Fruit fly (Drosophila melanogaster) whole organism, embryonic: ENCODE results near the gene Cda5.

Experiments used
- Abd-B ChIP-seq: fragments of 200-800 bp; sonication (Bioruptor generic); optimal IDR thresholded peaks from 2 replicates; lab custom pipeline; 2018; ENCODE audit warnings: missing biosample characterization, mild to moderate bottlenecking, missing genetic modification characterization, moderate library complexity
- Aef1 ChIP-seq: fragments of 200-800 bp; sonication (Bioruptor generic); IDR thresholded peaks from 3 replicates; pipeline ENCODE4 v1.3.6; 2022; ENCODE audit warnings: missing biosample characterization, missing genetic modification characterization
- C15 ChIP-seq: fragments of 200-800 bp; sonication (Bioruptor generic); IDR thresholded peaks from 3 replicates; pipeline ENCODE4 v1.3.6; 2022; ENCODE audit warnings: missing biosample characterization, missing genetic modification characterization
- CG10274 ChIP-seq: fragments of 200-800 bp; sonication (Bioruptor generic); optimal IDR thresholded peaks from 3 replicates; lab custom pipeline; 2017; ENCODE audit warnings: missing biosample characterization, mild to moderate bottlenecking, missing genetic modification characterization
- CG11560 ChIP-seq: fragments of 200-800 bp; sonication (Bioruptor generic); IDR thresholded peaks from 3 replicates; pipeline ENCODE4 v1.3.6; 2022; ENCODE audit warnings: missing biosample characterization, missing genetic modification characterization
- CG12071 ChIP-seq: fragments of 200-800 bp; sonication (Bioruptor generic); optimal IDR thresholded peaks from 3 replicates; lab custom pipeline; 2018; ENCODE audit warnings: missing biosample characterization, mild to moderate bottlenecking, missing genetic modification characterization
- CG12236 ChIP-seq: fragments of 200-800 bp; sonication (Bioruptor generic); optimal IDR thresholded peaks from 2 replicates; lab custom pipeline; 2016; ENCODE audit warnings: missing biosample characterization, missing genetic modification characterization
- CG12391 ChIP-seq: fragments of 200-800 bp; sonication (Bioruptor generic); optimal IDR thresholded peaks from 3 replicates; lab custom pipeline; 2018; ENCODE audit warnings: missing biosample characterization, mild to moderate bottlenecking, missing genetic modification characterization, moderate library complexity
- CG12659 ChIP-seq: fragments of 200-800 bp; sonication (Bioruptor generic); optimal IDR thresholded peaks from 3 replicates; lab custom pipeline; 2017; ENCODE audit warnings: mild to moderate bottlenecking, missing biosample characterization, missing genetic modification reagents, missing genetic modification characterization
- CG15011 ChIP-seq: fragments of 200-800 bp; sonication (Bioruptor generic); optimal IDR thresholded peaks from 3 replicates; lab custom pipeline; 2018; ENCODE audit warnings: missing biosample characterization, mild to moderate bottlenecking, missing genetic modification characterization
- CG1529 ChIP-seq: fragments of 200-800 bp; sonication (Bioruptor generic); optimal IDR thresholded peaks from 3 replicates; lab custom pipeline; 2018; ENCODE audit warnings: missing biosample characterization, missing genetic modification characterization
- CG15479 ChIP-seq: fragments of 200-800 bp; sonication (Bioruptor generic); optimal IDR thresholded peaks from 3 replicates; lab custom pipeline; 2019; ENCODE audit warnings: missing biosample characterization, mild to moderate bottlenecking, missing genetic modification characterization, moderate library complexity
- CG15601 ChIP-seq: fragments of 200-800 bp; sonication (Bioruptor generic); optimal IDR thresholded peaks from 3 replicates; lab custom pipeline; 2019; ENCODE audit warnings: missing biosample characterization, mild to moderate bottlenecking, missing genetic modification characterization, moderate library complexity
- CG16779 ChIP-seq: fragments of 200-800 bp; sonication (Bioruptor generic); IDR thresholded peaks from 2 replicates; pipeline ENCODE4 v1.3.6; 2022; ENCODE audit warnings: missing biosample characterization, missing genetic modification characterization
- CG17186 ChIP-seq: fragments of 200-800 bp; sonication (Bioruptor generic); optimal IDR thresholded peaks from 3 replicates; lab custom pipeline; 2017; ENCODE audit warnings: missing biosample characterization, missing genetic modification reagents, missing genetic modification characterization
- CG17359 ChIP-seq: fragments of 200-800 bp; sonication (Bioruptor generic); optimal IDR thresholded peaks from 3 replicates; lab custom pipeline; 2018; ENCODE audit warnings: missing biosample characterization, mild to moderate bottlenecking, missing genetic modification characterization, moderate library complexity
- CG17912 ChIP-seq: fragments of 200-800 bp; sonication (Bioruptor generic); optimal IDR thresholded peaks from 2 replicates; lab custom pipeline; 2018; ENCODE audit warnings: missing biosample characterization, mild to moderate bottlenecking, missing genetic modification characterization
- CG18764 ChIP-seq: fragments of 200-800 bp; sonication (Bioruptor generic); optimal IDR thresholded peaks from 3 replicates; lab custom pipeline; 2016; ENCODE audit warnings: missing biosample characterization, missing genetic modification characterization
- CG2889 ChIP-seq: fragments of 200-800 bp; sonication (Bioruptor generic); IDR thresholded peaks from 3 replicates; pipeline ENCODE4 v1.3.6; 2022; ENCODE audit warnings: missing biosample characterization, missing genetic modification characterization
- CG30431 ChIP-seq: fragments of 200-800 bp; sonication (Bioruptor generic); optimal IDR thresholded peaks from 2 replicates; lab custom pipeline; 2017; ENCODE audit warnings: missing biosample characterization, missing genetic modification characterization
- CG33557 ChIP-seq: fragments of 200-800 bp; sonication (Bioruptor generic); optimal IDR thresholded peaks from 2 replicates; lab custom pipeline; 2019; ENCODE audit warnings: missing biosample characterization, mild to moderate bottlenecking, missing genetic modification characterization, moderate library complexity
- CG4730 ChIP-seq: fragments of 200-800 bp; sonication (Bioruptor generic); IDR thresholded peaks from 2 replicates; pipeline ENCODE4 v1.3.6; 2022; ENCODE audit warnings: missing biosample characterization, missing genetic modification characterization
- CG5180 ChIP-seq: fragments of 200-800 bp; sonication (Bioruptor generic); optimal IDR thresholded peaks from 3 replicates; lab custom pipeline; 2017; ENCODE audit warnings: missing biosample characterization, missing genetic modification characterization, mild to moderate bottlenecking, moderate library complexity, missing genetic modification reagents
- CG6689 ChIP-seq: fragments of 200-800 bp; sonication (Bioruptor generic); IDR thresholded peaks from 2 replicates; pipeline ENCODE4 v1.3.6; 2022; ENCODE audit warnings: missing biosample characterization, missing genetic modification characterization
- CG7786 ChIP-seq: fragments of 200-800 bp; sonication (Bioruptor generic); optimal IDR thresholded peaks from 2 replicates; lab custom pipeline; 2016; ENCODE audit warnings: missing biosample characterization, missing genetic modification characterization
- D19B ChIP-seq: fragments of 200-800 bp; sonication (Bioruptor generic); optimal IDR thresholded peaks from 2 replicates; lab custom pipeline; 2017; ENCODE audit warnings: missing biosample characterization, mild to moderate bottlenecking, missing genetic modification characterization
- H15 ChIP-seq: fragments of 200-800 bp; sonication (Bioruptor generic); IDR thresholded peaks from 3 replicates; pipeline ENCODE4 v1.3.6; 2022; ENCODE audit warnings: missing biosample characterization, missing genetic modification characterization
- HLH3B ChIP-seq: fragments of 200-800 bp; sonication (Bioruptor generic); IDR thresholded peaks from 2 replicates; pipeline ENCODE4 v1.3.6; 2022; ENCODE audit warnings: missing biosample characterization, missing genetic modification characterization
- HmgD ChIP-seq: fragments of 200-800 bp; sonication (Bioruptor generic); optimal IDR thresholded peaks from 3 replicates; lab custom pipeline; 2016; ENCODE audit warnings: missing biosample characterization, missing genetic modification characterization
- Hmr ChIP-seq: fragments of 200-800 bp; sonication (Bioruptor generic); optimal IDR thresholded peaks from 3 replicates; lab custom pipeline; 2017; ENCODE audit warnings: mild to moderate bottlenecking, missing biosample characterization, missing genetic modification reagents, missing genetic modification characterization
- Hr78 ChIP-seq, 2 experiments: fragments of 200-800 bp in 1 of 2; fragments of >200 bp in 1 of 2; sonication (Bioruptor generic) in 1 of 2; optimal IDR thresholded peaks; 2 replicates each; lab custom pipeline; 2017 to 2019; ENCODE audit warnings: missing biosample characterization in 2 of 2, missing genetic modification characterization in 2 of 2, mild to moderate bottlenecking in 1 of 2, moderate library complexity in 1 of 2
- MESR4 ChIP-seq: fragments of 200-800 bp; sonication (Bioruptor generic); optimal IDR thresholded peaks from 2 replicates; lab custom pipeline; 2018; ENCODE audit warnings: missing biosample characterization, mild to moderate bottlenecking, missing genetic modification characterization, moderate library complexity
- Nf-YB ChIP-seq: fragments of 200-800 bp; sonication (Bioruptor generic); optimal IDR thresholded peaks from 3 replicates; lab custom pipeline; 2019; ENCODE audit warnings: missing biosample characterization, mild to moderate bottlenecking, missing genetic modification characterization, moderate library complexity
- amos ChIP-seq: fragments of 200-800 bp; sonication (Bioruptor generic); IDR thresholded peaks from 2 replicates; pipeline ENCODE4 v1.3.6; 2022; ENCODE audit warnings: missing biosample characterization, missing genetic modification characterization; ENCODE audit not compliant: partially characterized antibody
- aop ChIP-seq: fragments of 200-800 bp; sonication (Bioruptor generic); IDR thresholded peaks from 2 replicates; pipeline ENCODE4 v1.3.6; 2022; ENCODE audit warnings: missing biosample characterization, missing genetic modification characterization
- br ChIP-seq: fragments of >200 bp; optimal IDR thresholded peaks from 2 replicates; lab custom pipeline; 2017
- gfzf ChIP-seq: fragments of 200-800 bp; sonication (Bioruptor generic); optimal IDR thresholded peaks from 2 replicates; lab custom pipeline; 2016; ENCODE audit warnings: missing biosample characterization, mild to moderate bottlenecking, missing genetic modification characterization, moderate library complexity
- grn ChIP-seq: fragments of 200-800 bp; sonication (Bioruptor generic); optimal IDR thresholded peaks from 3 replicates; lab custom pipeline; 2017; ENCODE audit warnings: missing biosample characterization, missing genetic modification characterization
- gt ChIP-seq: fragments of 200-800 bp; sonication (Bioruptor generic); IDR thresholded peaks from 2 replicates; pipeline ENCODE4 v1.3.6; 2022; ENCODE audit warnings: missing biosample characterization, missing genetic modification characterization
- klu ChIP-seq: fragments of 200-800 bp; sonication (Bioruptor generic); IDR thresholded peaks from 2 replicates; pipeline ENCODE4 v1.3.6; 2022; ENCODE audit warnings: missing biosample characterization, missing genetic modification characterization
- kni ChIP-seq: fragments of 200-800 bp; sonication (Bioruptor generic); optimal IDR thresholded peaks from 3 replicates; lab custom pipeline; 2017; ENCODE audit warnings: mild to moderate bottlenecking, missing biosample characterization, missing genetic modification reagents, missing genetic modification characterization
- lola ChIP-seq, 3 experiments: fragments of >200 bp in 2 of 3; fragments of 200-800 bp in 1 of 3; sonication (Bioruptor generic) in 1 of 3; optimal IDR thresholded peaks; 2 replicates each; lab custom pipeline; 2017 to 2019; ENCODE audit warnings: missing biosample characterization in 3 of 3, missing genetic modification characterization in 3 of 3, mild to moderate bottlenecking in 1 of 3, moderate library complexity in 1 of 3
- lov ChIP-seq, 2 experiments: fragments of 200-800 bp in 1 of 2; fragments of >200 bp in 1 of 2; sonication (Bioruptor generic) in 1 of 2; IDR thresholded peaks in 1 of 2; optimal IDR thresholded peaks in 1 of 2; 2 replicates in 1 of 2; 3 replicates in 1 of 2; pipeline versions ENCODE4 v1.3.6 to Lab custom; 2017 to 2022; ENCODE audit warnings: missing biosample characterization in 1 of 2, missing genetic modification characterization in 1 of 2
- psq ChIP-seq: fragments of 200-800 bp; sonication (Bioruptor generic); optimal IDR thresholded peaks from 2 replicates; lab custom pipeline; 2017; ENCODE audit warnings: missing biosample characterization, missing genetic modification characterization
- pum ChIP-seq: fragments of 200-800 bp; sonication (Bioruptor generic); optimal IDR thresholded peaks from 2 replicates; lab custom pipeline; 2016; ENCODE audit warnings: missing biosample characterization, missing genetic modification characterization
- sens-2 ChIP-seq: fragments of 200-800 bp; sonication (Bioruptor generic); IDR thresholded peaks from 2 replicates; pipeline ENCODE4 v1.3.6; 2022; ENCODE audit warnings: missing biosample characterization, missing genetic modification characterization
- ttk ChIP-seq: fragments of 200-800 bp; sonication (Bioruptor generic); IDR thresholded peaks from 2 replicates; pipeline ENCODE4 v2.1.2; 2022; ENCODE audit warnings: missing biosample characterization, missing genetic modification characterization
- wdn ChIP-seq: fragments of 200-800 bp; sonication (Bioruptor generic); IDR thresholded peaks from 2 replicates; pipeline ENCODE4 v1.3.6; 2022; ENCODE audit warnings: missing biosample characterization, missing genetic modification characterization
- zfh2 ChIP-seq: fragments of 200-800 bp; sonication (Bioruptor generic); optimal IDR thresholded peaks from 2 replicates; lab custom pipeline; 2016; ENCODE audit warnings: missing biosample characterization, missing genetic modification characterization

Gene Cda5

dm6 chr2L:107476-108436 is 42.6 kb upstream of the Cda5 start (continued):
- TF ChIP-seq lola (GFP tag; optimal IDR thresholded peaks at IDR 0.05; lab: Kevin White, UChicago) (no peak), sens-2 (GFP tag; lab: Robert Waterston, UW) (no peak), CG12071 (GFP tag; lab: Kevin White, UChicago) (no peak), Hr78 (GFP tag; optimal IDR thresholded peaks at IDR 0.05; lab: Kevin White, UChicago) (no peak), aop (no peak), CG17186 (GFP tag; lab: Kevin White, UChicago) (no peak), zfh2 (GFP tag; lab: Kevin White, UChicago) (no peak), CG12391 (tag; lab: Kevin White, UChicago) (no peak), CG17359 (tag; lab: Kevin White, UChicago) (no peak), CG10274 (GFP tag; lab: Kevin White, UChicago) (no peak), gfzf (no peak), CG5180 (GFP tag; lab: Kevin White, UChicago) (peak; percentile 45), CG17912 (GFP tag; lab: Kevin White, UChicago) (no peak), gt (GFP tag; lab: Robert Waterston, UW) (no peak), CG2889 (GFP tag; lab: Robert Waterston, UW) (no peak), pum (GFP tag; lab: Kevin White, UChicago) (no peak), CG30431 (GFP tag; lab: Kevin White, UChicago) (no peak), CG12659 (no peak), Nf-YB (GFP tag; lab: Kevin White, UChicago) (no peak), HLH3B (GFP tag; lab: Robert Waterston, UW) (no peak), CG1529 (GFP tag; lab: Kevin White, UChicago) (peak; percentile 69), ttk (no peak), H15 (GFP tag; lab: Robert Waterston, UW) (no peak), D19B (GFP tag; lab: Kevin White, UChicago) (no peak), Aef1 (GFP tag; lab: Robert Waterston, UW) (no peak), CG4730 (GFP tag; lab: Robert Waterston, UW) (no peak), CG7786 (GFP tag; lab: Kevin White, UChicago) (no peak), CG15479 (GFP tag; lab: Kevin White, UChicago) (no peak), HmgD (GFP tag; lab: Kevin White, UChicago) (no peak), Hmr (GFP tag; lab: Kevin White, UChicago) (no peak), grn (no peak), psq (GFP tag; lab: Kevin White, UChicago) (no peak), MESR4 (peak; percentile 61), CG15011 (GFP tag; lab: Kevin White, UChicago) (no peak), wdn (no peak), C15 (GFP tag; lab: Robert Waterston, UW) (no peak), CG15601 (tag; lab: Kevin White, UChicago) (peak; percentile 17), CG16779 (no peak), Abd-B (GFP tag; lab: Kevin White, UChicago) (no peak), CG33557 (GFP tag; lab: Kevin White, UChicago) (no peak), CG12236 (no peak), kni (peak; percentile 35), CG6689 (GFP tag; lab: Robert Waterston, UW) (no peak), amos (GFP tag; lab: Robert Waterston, UW) (peak; percentile 17; the same call in 1 of the 2 replicates), br (lab: Kevin White, UChicago) (no peak), CG18764 (GFP tag; lab: Kevin White, UChicago) (no peak), CG11560 (tag; lab: Robert Waterston, UW) (no peak), klu (no peak), lov (optimal IDR thresholded peaks at IDR 0.05; lab: Kevin White, UChicago) (no peak), lov (GFP tag; IDR thresholded peaks at IDR 0.05; lab: Robert Waterston, UW) (no peak)
